Fruit fly (Drosophila melanogaster) whole organism, embryonic: ENCODE measurements around the gene CG31365.

Experiments
- Abd-B ChIP-seq: fragments of 200-800 bp; sonication (Bioruptor generic); optimal IDR thresholded peaks from 2 replicates; lab custom pipeline; 2018; ENCODE audit warnings: missing biosample characterization, mild to moderate bottlenecking, missing genetic modification characterization, moderate library complexity
- Ada2b ChIP-seq: fragments of 200-800 bp; sonication (Bioruptor generic); IDR thresholded peaks from 2 replicates; pipeline ENCODE4 v1.3.6; 2022; ENCODE audit warnings: missing biosample characterization, missing genetic modification characterization
- B-H2 ChIP-seq: fragments of 200-800 bp; sonication (Bioruptor generic); optimal IDR thresholded peaks from 2 replicates; lab custom pipeline; 2018; ENCODE audit warnings: missing biosample characterization, mild to moderate bottlenecking, missing genetic modification characterization
- CG10462 ChIP-seq: fragments of 200-800 bp; sonication (Bioruptor generic); optimal IDR thresholded peaks from 2 replicates; lab custom pipeline; 2016; ENCODE audit warnings: missing biosample characterization, missing genetic modification characterization
- CG11093 ChIP-seq: fragments of 200-800 bp; sonication (Bioruptor generic); IDR thresholded peaks from 3 replicates; pipeline ENCODE4 v1.3.6; 2022; ENCODE audit warnings: missing biosample characterization, missing genetic modification characterization
- CG11560 ChIP-seq: fragments of 200-800 bp; sonication (Bioruptor generic); IDR thresholded peaks from 3 replicates; pipeline ENCODE4 v1.3.6; 2022; ENCODE audit warnings: missing biosample characterization, missing genetic modification characterization
- CG12219 ChIP-seq: fragments of 200-800 bp; sonication (Bioruptor generic); optimal IDR thresholded peaks from 3 replicates; lab custom pipeline; 2018; ENCODE audit warnings: missing biosample characterization, mild to moderate bottlenecking, missing genetic modification characterization
- CG13775 ChIP-seq: fragments of 200-800 bp; sonication (Bioruptor generic); optimal IDR thresholded peaks from 3 replicates; lab custom pipeline; 2017; ENCODE audit warnings: missing biosample characterization, mild to moderate bottlenecking, missing genetic modification characterization
- CG15514 ChIP-seq: fragments of 200-800 bp; sonication (Bioruptor generic); optimal IDR thresholded peaks from 3 replicates; lab custom pipeline; 2017; ENCODE audit warnings: missing biosample characterization, missing genetic modification characterization, mild to moderate bottlenecking, moderate library complexity, missing genetic modification reagents
- CG1603 ChIP-seq: fragments of 200-800 bp; sonication (Bioruptor generic); optimal IDR thresholded peaks from 2 replicates; lab custom pipeline; 2019; ENCODE audit warnings: missing biosample characterization, mild to moderate bottlenecking, missing genetic modification characterization, moderate library complexity
- CG18262 ChIP-seq: fragments of 200-800 bp; optimal IDR thresholded peaks from 3 replicates; lab custom pipeline; 2019; ENCODE audit warnings: missing biosample characterization, mild to moderate bottlenecking, missing genetic modification characterization, moderate library complexity
- CG18599 ChIP-seq: fragments of 200-800 bp; sonication (Bioruptor generic); optimal IDR thresholded peaks from 3 replicates; lab custom pipeline; 2017; ENCODE audit warnings: missing biosample characterization, missing genetic modification characterization, mild to moderate bottlenecking, moderate library complexity, missing genetic modification reagents
- CG2889 ChIP-seq: fragments of 200-800 bp; sonication (Bioruptor generic); IDR thresholded peaks from 3 replicates; pipeline ENCODE4 v1.3.6; 2022; ENCODE audit warnings: missing biosample characterization, missing genetic modification characterization
- CG3163 ChIP-seq: fragments of 200-800 bp; sonication (Bioruptor generic); optimal IDR thresholded peaks from 3 replicates; lab custom pipeline; 2016; ENCODE audit warnings: missing biosample characterization, missing genetic modification characterization
- CG42726 ChIP-seq: fragments of 200-800 bp; sonication (Bioruptor generic); IDR thresholded peaks from 2 replicates; pipeline ENCODE4 v1.3.6; 2022; ENCODE audit warnings: missing biosample characterization, missing genetic modification characterization; ENCODE audit not compliant: partially characterized antibody
- CG4617 ChIP-seq: fragments of 200-800 bp; sonication (Bioruptor generic); optimal IDR thresholded peaks from 3 replicates; lab custom pipeline; 2016; ENCODE audit warnings: missing biosample characterization, missing genetic modification characterization, borderline replicate concordance
- CG8944 ChIP-seq: fragments of 200-800 bp; sonication (Bioruptor generic); optimal IDR thresholded peaks from 3 replicates; lab custom pipeline; 2016; ENCODE audit warnings: missing biosample characterization, missing genetic modification characterization
- CG9609 ChIP-seq: fragments of 200-800 bp; sonication (Bioruptor generic); optimal IDR thresholded peaks from 3 replicates; lab custom pipeline; 2016; ENCODE audit warnings: missing biosample characterization, missing genetic modification characterization
- CG9876 ChIP-seq: fragments of 200-800 bp; sonication (Bioruptor generic); optimal IDR thresholded peaks from 2 replicates; lab custom pipeline; 2016; ENCODE audit warnings: missing biosample characterization, missing genetic modification characterization
- D ChIP-seq, 2 experiments: fragments of 200-800 bp in 1 of 2; fragments of >200 bp in 1 of 2; sonication (Bioruptor generic) in 1 of 2; optimal IDR thresholded peaks; 2 replicates in 1 of 2; 3 replicates in 1 of 2; lab custom pipeline; 2017; ENCODE audit warnings: mild to moderate bottlenecking in 1 of 2, missing biosample characterization in 1 of 2, missing genetic modification characterization in 1 of 2, missing genetic modification reagents in 1 of 2
- Dek ChIP-seq: fragments of 200-800 bp; sonication (Bioruptor generic); optimal IDR thresholded peaks from 3 replicates; lab custom pipeline; 2019; ENCODE audit warnings: missing biosample characterization, mild to moderate bottlenecking, missing genetic modification characterization, moderate library complexity
- Ets65A ChIP-seq: fragments of 200-800 bp; sonication (Bioruptor generic); peaks from one replicate; lab custom pipeline; 2016; ENCODE audit warnings: missing biosample characterization, missing genetic modification characterization
- HLHmδ ChIP-seq: fragments of 200-800 bp; sonication (Bioruptor generic); optimal IDR thresholded peaks from 2 replicates; lab custom pipeline; 2018; ENCODE audit warnings: missing biosample characterization, mild to moderate bottlenecking, missing genetic modification characterization, moderate library complexity
- HmgD ChIP-seq: fragments of 200-800 bp; sonication (Bioruptor generic); optimal IDR thresholded peaks from 3 replicates; lab custom pipeline; 2016; ENCODE audit warnings: missing biosample characterization, missing genetic modification characterization
- Lhr ChIP-seq: fragments of 200-800 bp; sonication (Bioruptor generic); optimal IDR thresholded peaks from 3 replicates; lab custom pipeline; 2017; ENCODE audit warnings: mild to moderate bottlenecking, missing biosample characterization, missing genetic modification reagents, missing genetic modification characterization
- Lpt ChIP-seq: fragments of >200 bp; optimal IDR thresholded peaks from 2 replicates; lab custom pipeline; 2018; ENCODE audit warnings: missing biosample characterization, missing genetic modification characterization
- Scr ChIP-seq: fragments of 200-800 bp; sonication (Bioruptor generic); IDR thresholded peaks from 2 replicates; pipeline ENCODE4 v1.3.6; 2022; ENCODE audit warnings: missing biosample characterization, missing genetic modification characterization; ENCODE audit not compliant: partially characterized antibody
- Sry-δ ChIP-seq: fragments of 200-800 bp; sonication (Bioruptor generic); optimal IDR thresholded peaks from 2 replicates; lab custom pipeline; 2016; ENCODE audit warnings: missing biosample characterization, missing genetic modification characterization
- Trl ChIP-seq, 3 experiments: fragments of >200 bp in 2 of 3; fragments of 200-800 bp in 1 of 3; sonication (Bioruptor generic) in 1 of 3; optimal IDR thresholded peaks; 2 replicates in 1 of 3; 3 replicates in 2 of 3; lab custom pipeline; 2016 to 2017; ENCODE audit warnings: missing biosample characterization in 1 of 3, missing genetic modification characterization in 1 of 3
- ara ChIP-seq: fragments of 200-800 bp; sonication (Bioruptor generic); IDR thresholded peaks from 2 replicates; pipeline ENCODE4 v1.3.6; 2022; ENCODE audit warnings: missing biosample characterization, missing genetic modification characterization
- chm ChIP-seq: fragments of 200-800 bp; sonication (Bioruptor generic); IDR thresholded peaks from 2 replicates; pipeline ENCODE4 v1.3.6; 2022; ENCODE audit warnings: missing biosample characterization, missing genetic modification characterization
- croc ChIP-seq: fragments of 200-800 bp; sonication (Bioruptor generic); conservative IDR thresholded peaks from 3 replicates; pipeline ENCODE4 v1.3.6; 2022; ENCODE audit warnings: missing biosample characterization, missing genetic modification characterization
- crol ChIP-seq: fragments of 200-800 bp; sonication (Bioruptor generic); IDR thresholded peaks from 2 replicates; pipeline ENCODE4 v1.3.6; 2022; ENCODE audit warnings: missing biosample characterization, missing genetic modification characterization
- dm ChIP-seq: fragments of 200-800 bp; sonication (Bioruptor generic); optimal IDR thresholded peaks from 3 replicates; lab custom pipeline; 2016; ENCODE audit warnings: missing biosample characterization, missing genetic modification characterization
- dmrt11E ChIP-seq: fragments of 200-800 bp; sonication (Bioruptor generic); optimal IDR thresholded peaks from 3 replicates; lab custom pipeline; 2018; ENCODE audit warnings: missing biosample characterization, mild to moderate bottlenecking, missing genetic modification characterization, moderate library complexity
- dpn ChIP-seq, 2 experiments: fragments of 200-800 bp; sonication (Bioruptor generic); optimal IDR thresholded peaks; 3 replicates each; lab custom pipeline; 2016; ENCODE audit warnings: missing biosample characterization in 2 of 2, missing genetic modification characterization in 2 of 2
- gcm ChIP-seq: fragments of 200-800 bp; sonication (Bioruptor generic); optimal IDR thresholded peaks from 2 replicates; lab custom pipeline; 2019; ENCODE audit warnings: missing biosample characterization, mild to moderate bottlenecking, missing genetic modification characterization, moderate library complexity
- kni ChIP-seq: fragments of 200-800 bp; sonication (Bioruptor generic); optimal IDR thresholded peaks from 3 replicates; lab custom pipeline; 2017; ENCODE audit warnings: mild to moderate bottlenecking, missing biosample characterization, missing genetic modification reagents, missing genetic modification characterization
- lilli ChIP-seq: fragments of 200-800 bp; sonication (Bioruptor generic); optimal IDR thresholded peaks from 3 replicates; lab custom pipeline; 2016; ENCODE audit warnings: missing biosample characterization, missing genetic modification characterization
- lola ChIP-seq, 3 experiments: fragments of >200 bp in 2 of 3; fragments of 200-800 bp in 1 of 3; sonication (Bioruptor generic) in 1 of 3; optimal IDR thresholded peaks; 2 replicates each; lab custom pipeline; 2017 to 2019; ENCODE audit warnings: missing biosample characterization in 3 of 3, missing genetic modification characterization in 3 of 3, mild to moderate bottlenecking in 1 of 3, moderate library complexity in 1 of 3
- peb ChIP-seq: fragments of 200-800 bp; sonication (Bioruptor generic); IDR thresholded peaks from 2 replicates; pipeline ENCODE4 v1.3.6; 2022; ENCODE audit warnings: missing biosample characterization, missing genetic modification characterization
- pros ChIP-seq: fragments of 200-800 bp; sonication (Bioruptor generic); optimal IDR thresholded peaks from 3 replicates; lab custom pipeline; 2019; ENCODE audit warnings: missing biosample characterization, mild to moderate bottlenecking, missing genetic modification characterization, moderate library complexity
- ranshi ChIP-seq: fragments of 200-800 bp; sonication (Bioruptor generic); IDR thresholded peaks from 2 replicates; pipeline ENCODE4 v1.3.6; 2022; ENCODE audit warnings: missing biosample characterization, missing genetic modification characterization
- row ChIP-seq: fragments of 200-800 bp; sonication (Bioruptor generic); IDR thresholded peaks from 3 replicates; pipeline ENCODE4 v1.3.6; 2022; ENCODE audit warnings: missing biosample characterization, missing genetic modification characterization
- seq ChIP-seq: fragments of 200-800 bp; sonication (Bioruptor generic); IDR thresholded peaks from 2 replicates; pipeline ENCODE4 v1.3.6; 2022; ENCODE audit warnings: missing biosample characterization, missing genetic modification characterization
- sug ChIP-seq: fragments of 200-800 bp; optimal IDR thresholded peaks from 2 replicates; lab custom pipeline; 2019; ENCODE audit warnings: missing biosample characterization, mild to moderate bottlenecking, missing genetic modification characterization, moderate library complexity
- vvl ChIP-seq: fragments of 200-800 bp; sonication (Bioruptor generic); IDR thresholded peaks from 2 replicates; pipeline ENCODE4 v1.3.6; 2022; ENCODE audit warnings: missing biosample characterization, missing genetic modification characterization

CG31365 gene

DNA sequence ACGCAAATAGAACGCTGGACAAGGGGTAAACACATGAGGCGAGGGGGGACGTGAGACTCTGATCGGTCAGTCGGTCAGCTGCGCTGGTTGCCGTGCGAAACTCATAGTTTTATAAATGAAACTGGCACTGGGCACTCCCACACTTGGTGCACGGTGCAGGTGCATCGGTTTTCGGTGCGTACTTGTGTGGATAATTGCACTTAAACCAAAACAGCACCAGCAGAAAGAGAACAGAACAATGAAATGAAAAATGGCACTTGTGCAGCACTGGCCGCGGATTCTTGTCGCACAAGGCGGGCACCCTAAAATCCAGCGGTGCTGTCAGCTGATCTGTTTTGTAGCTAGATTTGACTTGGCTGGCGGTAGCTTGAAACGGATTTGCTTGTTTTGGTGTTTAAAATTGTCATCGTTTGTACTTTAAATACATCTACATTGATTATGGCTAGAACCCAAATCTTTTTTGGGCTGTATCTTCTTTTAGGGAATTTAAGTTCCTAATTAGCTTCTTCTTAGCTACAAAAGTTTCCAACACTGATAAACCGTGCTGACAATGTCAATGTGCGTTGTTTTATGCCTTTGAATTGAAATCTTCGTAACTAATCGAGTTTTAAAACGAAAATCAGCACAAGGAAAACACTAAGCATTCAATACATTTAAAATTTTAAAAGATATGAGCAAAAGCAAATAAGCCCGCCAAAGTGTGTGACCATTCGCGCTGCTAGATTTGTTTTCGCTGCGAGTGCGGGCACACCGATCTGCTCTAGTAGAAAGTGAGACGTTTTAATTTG lies 8.3 kb downstream of the CG31365 start, which contains the start of the genes Rassf and CenB1A (continued):
- TF ChIP-seq CG18599 (GFP tag; lab: Kevin White, UChicago), result peak; percentile 49
- TF ChIP-seq vvl (GFP tag; lab: Robert Waterston, UW), result peak; percentile 51
- peak; percentile 17; the same call in 1 of the 2 replicates for TF ChIP-seq Ada2b (GFP tag; lab: Robert Waterston, UW)
- no peak for TF ChIP-seq HLHmδ (GFP tag; lab: Kevin White, UChicago)
- no peak for TF ChIP-seq peb (GFP tag; lab: Robert Waterston, UW)
- peak; percentile 25 for TF ChIP-seq HmgD
- peak; percentile 45 for TF ChIP-seq kni (GFP tag; lab: Kevin White, UChicago)
- no peak for TF ChIP-seq Lpt (GFP tag; lab: Kevin White, UChicago)
- TF ChIP-seq sug (tag; lab: Kevin White, UChicago), result peak; percentile 32
- peak; percentile 48 for TF ChIP-seq Sry-δ (GFP tag; lab: Kevin White, UChicago)
- no peak for TF ChIP-seq seq (GFP tag; lab: Robert Waterston, UW)
- TF ChIP-seq dm (GFP tag; lab: Kevin White, UChicago), result peak; percentile 11
- TF ChIP-seq ara, result peak; percentile 11; the same call in 1 of the 2 replicates
- TF ChIP-seq row (GFP tag; lab: Robert Waterston, UW), result peak; percentile 85
- TF ChIP-seq Scr, result peak; percentile 41
- peak; percentile 33 for TF ChIP-seq Dek
- no peak for TF ChIP-seq CG11560 (tag; lab: Robert Waterston, UW)
- peak; percentile 24 for TF ChIP-seq CG10462 (GFP tag; lab: Kevin White, UChicago)
- peak; percentile 29 for TF ChIP-seq CG18262
- peak; percentile 9; the same call in 1 of the 3 replicates for TF ChIP-seq CG2889 (GFP tag; lab: Robert Waterston, UW)
- peak; percentile 52 for TF ChIP-seq CG8944
- peak; percentile 88 for TF ChIP-seq ranshi (GFP tag; lab: Robert Waterston, UW)
- TF ChIP-seq lola (GFP tag; optimal IDR thresholded peaks at IDR 0.05; lab: Kevin White, UChicago), result peak in 1 of 3 experiments; percentile 18
- TF ChIP-seq CG42726 (GFP tag; lab: Robert Waterston, UW), result no peak
- TF ChIP-seq CG3163, result peak; percentile 42
- peak; percentile 25 for TF ChIP-seq gcm (GFP tag; lab: Kevin White, UChicago)
- TF ChIP-seq CG15514 (GFP tag; lab: Kevin White, UChicago), result peak; percentile 64
- peak; percentile 63 for TF ChIP-seq CG9609 (GFP tag; lab: Kevin White, UChicago)
- TF ChIP-seq chm (GFP tag; lab: Robert Waterston, UW), result no peak
- TF ChIP-seq CG12219 (GFP tag; lab: Kevin White, UChicago), result no peak
- TF ChIP-seq croc, result no peak
- TF ChIP-seq Abd-B (GFP tag; lab: Kevin White, UChicago), result peak; percentile 18
- peak; percentile 55 for TF ChIP-seq lilli (GFP tag; lab: Kevin White, UChicago)
- peak; percentile 54 for TF ChIP-seq CG13775 (GFP tag; lab: Kevin White, UChicago)
- peak in 1 of 2 experiments; percentile 12 for TF ChIP-seq Trl (optimal IDR thresholded peaks at IDR 0.05; lab: Kevin White, UChicago)
- peak; percentile 50 for TF ChIP-seq Trl (GFP tag; optimal IDR thresholded peaks at IDR 0.05; lab: Kevin White, UChicago)
- TF ChIP-seq dpn (GFP tag; optimal IDR thresholded peaks at IDR 0.05; lab: Kevin White, UChicago), result peak; percentile 53 to 54
- peak; percentile 28 for TF ChIP-seq CG1603 (tag; lab: Kevin White, UChicago)
- peak; percentile 97 for TF ChIP-seq crol (GFP tag; lab: Robert Waterston, UW)
- TF ChIP-seq pros (GFP tag; lab: Kevin White, UChicago), result no peak
- TF ChIP-seq CG9876 (GFP tag; lab: Kevin White, UChicago), result peak; percentile 14
- TF ChIP-seq D (optimal IDR thresholded peaks at IDR 0.05; lab: Kevin White, UChicago), result no peak
- TF ChIP-seq D (GFP tag; optimal IDR thresholded peaks at IDR 0.05; lab: Kevin White, UChicago), result peak; percentile 24
- peak; percentile 43 for TF ChIP-seq CG4617 (GFP tag; lab: Kevin White, UChicago)
- TF ChIP-seq B-H2, result no peak
- peak; percentile 35 for TF ChIP-seq dmrt11E (tag; lab: Kevin White, UChicago)
- TF ChIP-seq Ets65A (GFP tag; lab: Kevin White, UChicago), result peak; percentile 98
- TF ChIP-seq CG11093, result no peak
- peak; percentile 13 for TF ChIP-seq Lhr (GFP tag; lab: Kevin White, UChicago)
